Worm (Caenorhabditis elegans) whole organism, L1 larva: ENCODE results near the gene Y102A11A.5.

Experiments used
- C16A3.4 ChIP-seq: fragments of 150-350 bp; optimal IDR thresholded peaks from 2 replicates; lab custom pipeline; 2014; ENCODE audit warnings: missing biosample characterization, missing genetic modification characterization
- alr-1 ChIP-seq: fragments of 200-800 bp; sonication (Bioruptor generic); optimal IDR thresholded peaks from 2 replicates; lab custom pipeline; 2018; ENCODE audit warnings: borderline replicate concordance, mild to moderate bottlenecking, missing genetic modification characterization, missing compliant biosample characterization
- ceh-90 ChIP-seq: sonication (generic microtip); optimal IDR thresholded peaks from 2 replicates; lab custom pipeline; 2016; ENCODE audit warnings: missing genetic modification characterization, missing compliant biosample characterization
- fkh-4 ChIP-seq: sonication (generic microtip); optimal IDR thresholded peaks from 2 replicates; lab custom pipeline; 2016; ENCODE audit warnings: missing compliant biosample characterization, missing genetic modification characterization, borderline replicate concordance
- lin-39 ChIP-seq: fragments of 150-350 bp; optimal IDR thresholded peaks from 2 replicates; lab custom pipeline; 2014; ENCODE audit warnings: missing biosample characterization, missing genetic modification reagents, missing genetic modification characterization
- nhr-76 ChIP-seq: sonication (generic microtip); optimal IDR thresholded peaks from 2 replicates; lab custom pipeline; 2017; ENCODE audit warnings: missing biosample characterization, missing genetic modification characterization
- rnt-1 ChIP-seq: sonication (generic microtip); optimal IDR thresholded peaks from 2 replicates; lab custom pipeline; 2016; ENCODE audit warnings: mild to moderate bottlenecking, missing genetic modification characterization, moderate library complexity, missing compliant biosample characterization

DNA sequence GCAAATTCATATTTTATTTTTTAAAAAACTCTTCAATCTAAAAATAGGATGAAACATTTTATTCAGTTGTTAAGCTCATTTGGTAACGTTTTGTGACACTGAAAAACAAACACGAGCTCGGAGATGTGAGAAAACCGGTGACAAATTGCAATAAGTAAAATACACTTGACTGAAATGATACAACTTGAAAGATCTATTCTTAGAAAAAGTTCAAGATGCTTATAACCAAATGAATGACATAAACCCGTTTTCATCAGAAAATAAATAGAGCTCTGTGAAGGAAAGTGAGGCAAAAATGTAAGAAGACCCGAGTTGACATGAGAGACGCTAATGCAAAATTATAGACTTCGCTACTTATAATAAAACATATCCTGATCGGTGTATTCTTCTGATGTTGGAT lies 8.0 kb upstream of the Y102A11A.5 start, which contains the start of gene smex-2:
- TF ChIP-seq nhr-76 = no peak
- TF ChIP-seq fkh-4 (tag; lab: Kevin White, UChicago) = no peak
- no peak for TF ChIP-seq rnt-1
- TF ChIP-seq alr-1 (tag; lab: Kevin White, UChicago) = no peak
- TF ChIP-seq ceh-90 (tag; lab: Kevin White, UChicago) = no peak
- TF ChIP-seq C16A3.4 (tag; lab: Kevin White, UChicago) = no peak
- TF ChIP-seq lin-39 (tag; lab: Kevin White, UChicago) = no peak
